Fruit fly (Drosophila melanogaster): ENCODE measurements around the gene Pxn.

Pxn gene

dm6 chr3L:2570269-2570723 lies 59.6 kb downstream of the Pxn start (continued):
- peak; percentile 83 for TF ChIP-seq CG11762 (GFP tag; optimal IDR thresholded peaks at IDR 0.05; ENCODE audit: insufficient read depth)
- TF ChIP-seq eg (GFP tag; IDR thresholded peaks at IDR 0.05): peak; percentile 87
- peak; percentile 82 for TF ChIP-seq net (GFP tag; optimal IDR thresholded peaks at IDR 0.05)
- TF ChIP-seq CG4318 (GFP tag; optimal IDR thresholded peaks at IDR 0.05): peak; percentile 8
- TF ChIP-seq Eip75B (GFP tag; optimal IDR thresholded peaks at IDR 0.05): peak; percentile 86
- TF ChIP-seq dac (GFP tag; optimal IDR thresholded peaks at IDR 0.05): peak; percentile 7
- peak; percentile 81 for TF ChIP-seq CG6276 (GFP tag; optimal IDR thresholded peaks at IDR 0.05)
- peak; percentile 86 for TF ChIP-seq achi (GFP tag; optimal IDR thresholded peaks at IDR 0.05)
- TF ChIP-seq CG8632 (GFP tag; optimal IDR thresholded peaks at IDR 0.05): peak; percentile 79
- TF ChIP-seq CG16779 (tag; optimal IDR thresholded peaks at IDR 0.05): peak; percentile 44
- peak; percentile 86 for TF ChIP-seq pdm3 (GFP tag; optimal IDR thresholded peaks at IDR 0.05)
- peak; percentile 51 for TF ChIP-seq fd59A (GFP tag; optimal IDR thresholded peaks at IDR 0.05)
- peak; percentile 45 for TF ChIP-seq CG3032 (tag; optimal IDR thresholded peaks at IDR 0.05)
- peak; percentile 50; the same call in 1 of the 2 replicates for TF ChIP-seq Gug (GFP tag; IDR thresholded peaks at IDR 0.05)
- TF ChIP-seq CG6854 (GFP tag; optimal IDR thresholded peaks at IDR 0.05): no peak
- TF ChIP-seq salr (GFP tag; optimal IDR thresholded peaks at IDR 0.05): peak; percentile 49 to 55
- TF ChIP-seq CG3919 (GFP tag; optimal IDR thresholded peaks at IDR 0.05): peak; percentile 79
- TF ChIP-seq CG34406 (GFP tag; optimal IDR thresholded peaks at IDR 0.05): peak; percentile 87
- TF ChIP-seq CG32006 (GFP tag; optimal IDR thresholded peaks at IDR 0.05): peak; percentile 70
- peak; percentile 83 for TF ChIP-seq Sox14 (GFP tag; optimal IDR thresholded peaks at IDR 0.05)
- TF ChIP-seq CG9139 (GFP tag; optimal IDR thresholded peaks at IDR 0.05): peak; percentile 47
- TF ChIP-seq CG6163 (GFP tag; IDR thresholded peaks at IDR 0.05): peak; percentile 89
- peak; percentile 42 for TF ChIP-seq spab (GFP tag; optimal IDR thresholded peaks at IDR 0.05)
- peak; percentile 90 for TF ChIP-seq Sox102F (GFP tag; optimal IDR thresholded peaks at IDR 0.05)
- TF ChIP-seq Ets21C (GFP tag; optimal IDR thresholded peaks at IDR 0.05): peak; percentile 79
- TF ChIP-seq Eip93F (GFP tag; optimal IDR thresholded peaks at IDR 0.05): peak; percentile 72
- TF ChIP-seq fkh (GFP tag; optimal IDR thresholded peaks at IDR 0.05): peak; percentile 71

dm6 chr3L:2568274-2568673 lies 61.6 kb downstream of the Pxn start:
- TF ChIP-seq Eip78C (GFP tag) (peak; percentile 47), Ets21C (GFP tag; optimal IDR thresholded peaks at IDR 0.05) (no peak), Hr4 (GFP tag; optimal IDR thresholded peaks at IDR 0.05) (no peak), Hr39 (GFP tag; optimal IDR thresholded peaks at IDR 0.05) (no peak), OdsH (GFP tag; optimal IDR thresholded peaks at IDR 0.05) (no peak), CG15336 (GFP tag; IDR thresholded peaks at IDR 0.05) (0 out of 2 replicates have a peak, but pooled peaks have one; percentile 14), CG11762 (GFP tag; optimal IDR thresholded peaks at IDR 0.05; ENCODE audit: insufficient read depth) (no peak), CG6808 (GFP tag; optimal IDR thresholded peaks at IDR 0.05) (peak; percentile 19), vri (GFP tag; optimal IDR thresholded peaks at IDR 0.05) (no peak), fd85E (GFP tag; optimal IDR thresholded peaks at IDR 0.05) (no peak), fd59A (GFP tag; optimal IDR thresholded peaks at IDR 0.05) (no peak), ss (GFP tag; optimal IDR thresholded peaks at IDR 0.05) (peak in 1 of 2 experiments; percentile 57), Lpt (GFP tag; optimal IDR thresholded peaks at IDR 0.05) (peak; percentile 32), Sox15 (GFP tag; optimal IDR thresholded peaks at IDR 0.05) (no peak), CG8632 (GFP tag; optimal IDR thresholded peaks at IDR 0.05) (no peak), CG6276 (GFP tag; optimal IDR thresholded peaks at IDR 0.05) (no peak), Eip93F (GFP tag; optimal IDR thresholded peaks at IDR 0.05) (no peak), esn (GFP tag; optimal IDR thresholded peaks at IDR 0.05) (no peak), dac (GFP tag; optimal IDR thresholded peaks at IDR 0.05) (no peak), CG16779 (tag; optimal IDR thresholded peaks at IDR 0.05) (no peak), CG3919 (GFP tag; optimal IDR thresholded peaks at IDR 0.05) (no peak), CG6792 (GFP tag; optimal IDR thresholded peaks at IDR 0.05) (no peak), CG8119 (GFP tag; IDR thresholded peaks at IDR 0.05) (no peak), CG11294 (GFP tag; IDR thresholded peaks at IDR 0.05) (no peak), CG1621 (tag; optimal IDR thresholded peaks at IDR 0.05) (no peak), eg (GFP tag; IDR thresholded peaks at IDR 0.05) (0 out of 3 replicates have a peak, but pooled peaks have one; percentile 5), lz (GFP tag; optimal IDR thresholded peaks at IDR 0.05) (no peak), fkh (GFP tag; optimal IDR thresholded peaks at IDR 0.05) (no peak), achi (GFP tag; optimal IDR thresholded peaks at IDR 0.05) (no peak), cyc (GFP tag; optimal IDR thresholded peaks at IDR 0.05) (no peak), CG4318 (GFP tag; optimal IDR thresholded peaks at IDR 0.05) (no peak), Blimp-1 (GFP tag; optimal IDR thresholded peaks at IDR 0.05) (no peak), spab (GFP tag; optimal IDR thresholded peaks at IDR 0.05) (no peak), CG10631 (GFP tag; optimal IDR thresholded peaks at IDR 0.05) (no peak), CG10669 (GFP tag; optimal IDR thresholded peaks at IDR 0.05) (no peak)
